Worm (Caenorhabditis elegans): ENCODE data around the gene abcf-3.

abcf-3 gene

DNA sequence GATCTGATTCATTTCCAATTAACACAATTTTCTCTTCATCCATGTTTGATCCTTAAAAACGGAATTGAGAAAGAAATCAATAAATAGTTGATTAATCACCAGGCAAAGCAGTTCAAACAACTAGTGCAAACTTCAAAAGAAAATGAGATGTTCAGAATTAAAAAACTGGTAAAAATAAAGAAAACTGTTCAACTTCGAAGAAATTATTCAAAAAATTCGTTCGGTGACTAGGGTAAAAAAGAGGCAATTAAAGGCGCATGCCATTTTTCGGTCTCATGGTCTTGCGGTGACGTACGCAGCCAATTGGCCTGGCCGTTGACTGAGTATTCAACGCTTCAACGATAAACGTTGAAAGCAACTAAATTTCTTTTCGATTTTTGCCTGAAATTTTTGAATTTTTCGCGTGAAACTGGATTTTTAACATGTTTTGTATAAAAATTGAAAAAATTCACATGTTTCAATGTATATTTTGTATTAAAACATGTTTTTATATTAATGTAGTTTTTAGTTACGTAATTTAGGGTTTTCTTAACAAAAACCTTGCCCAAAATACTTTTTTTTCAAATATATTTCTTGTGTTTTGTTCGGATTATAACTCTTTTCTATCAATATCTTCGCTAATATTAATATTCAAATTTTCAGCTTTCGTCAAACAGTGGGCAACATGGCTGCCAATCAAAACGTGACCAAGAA is 33.1 kb downstream of the abcf-3 start, which contains the start of the genes sna-3 and rps-3 (continued):
- TF ChIP-seq nhr-85 (tag) (peak; percentile 75), efl-3 (GFP tag; optimal IDR thresholded peaks at IDR 0.05) (no peak), unc-130 (tag; optimal IDR thresholded peaks at IDR 0.05) (peak; percentile 79), irx-1 (tag; optimal IDR thresholded peaks at IDR 0.05) (peak; percentile 40), efl-1 (optimal IDR thresholded peaks at IDR 0.05) (peak; percentile 82 to 88), efl-1 (GFP tag; optimal IDR thresholded peaks at IDR 0.05 in 1 of 2) (peak; percentile 73 to 96), pag-3 (tag; optimal IDR thresholded peaks at IDR 0.05; ENCODE audit: borderline replicate concordance, insufficient read depth) (no peak), elt-2 (tag; optimal IDR thresholded peaks at IDR 0.05) (no peak), rnt-1 (tag; optimal IDR thresholded peaks at IDR 0.05) (peak; percentile 85)

DNA sequence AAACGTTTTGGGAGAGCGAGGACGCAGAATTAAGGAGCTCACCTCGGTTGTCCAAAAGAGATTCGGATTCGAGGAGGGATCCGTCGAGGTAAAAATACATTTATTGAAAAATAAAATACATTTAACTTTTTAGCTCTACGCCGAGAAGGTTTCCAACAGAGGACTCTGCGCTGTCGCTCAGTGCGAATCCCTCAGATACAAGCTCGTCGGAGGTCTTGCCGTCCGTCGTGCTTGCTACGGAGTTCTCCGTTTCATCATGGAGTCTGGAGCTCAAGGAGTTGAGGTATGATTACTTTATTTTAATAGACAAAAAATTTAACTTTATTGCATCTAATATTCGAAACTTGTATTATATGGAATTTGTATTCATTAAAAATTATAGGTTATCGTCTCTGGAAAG is 33.8 kb downstream of the abcf-3 start:
- no peak for TF ChIP-seq fkh-8 (tag; optimal IDR thresholded peaks at IDR 0.05)
- TF ChIP-seq mep-1 (tag; optimal IDR thresholded peaks at IDR 0.05), result no peak
- TF ChIP-seq ztf-4 (tag; optimal IDR thresholded peaks at IDR 0.05), result no peak
- no peak for TF ChIP-seq grh-1 (GFP tag; IDR thresholded peaks at IDR 0.05)
- TF ChIP-seq nhr-11 (tag; optimal IDR thresholded peaks at IDR 0.05), result no peak
- no peak for TF ChIP-seq fkh-4 (tag; optimal IDR thresholded peaks at IDR 0.05; ENCODE audit: borderline replicate concordance)
- TF ChIP-seq aha-1 (tag; optimal IDR thresholded peaks at IDR 0.05), result no peak
- TF ChIP-seq lsy-2 (tag; optimal IDR thresholded peaks at IDR 0.05), result no peak
- no peak for TF ChIP-seq swsn-7 (tag; optimal IDR thresholded peaks at IDR 0.05)
- no peak for TF ChIP-seq elt-3 (tag; optimal IDR thresholded peaks at IDR 0.05)
- no peak for TF ChIP-seq sup-37 (GFP tag; optimal IDR thresholded peaks at IDR 0.05)
- TF ChIP-seq rnt-1 (tag; optimal IDR thresholded peaks at IDR 0.05), result no peak
- TF ChIP-seq mab-9 (GFP tag; IDR thresholded peaks at IDR 0.05), result no peak

DNA sequence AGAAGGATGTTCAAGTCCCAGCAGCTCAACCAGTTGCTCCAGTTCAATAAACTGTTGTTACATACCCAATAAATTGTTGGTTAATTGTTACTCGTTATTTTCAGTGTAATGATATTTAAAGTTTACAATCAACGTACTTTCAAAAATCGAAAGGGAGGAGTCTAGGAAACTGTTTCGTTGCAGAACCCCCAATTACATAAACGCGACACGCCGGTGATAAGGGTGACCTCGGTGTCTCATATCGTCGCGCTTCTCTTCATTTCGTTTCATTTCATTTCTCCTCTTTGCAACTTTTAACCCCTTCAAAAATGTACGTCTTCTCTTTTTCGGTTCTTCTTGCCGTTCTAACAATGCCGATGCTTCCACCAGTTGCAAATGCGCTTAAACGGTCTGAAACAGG is 34.7 kb downstream of the abcf-3 start, which contains the start of gene C23G10.2:
Gene C23G10.2 (plus strand): TSS at position 184 of the 400 bp plus-strand sequence.
- TF ChIP-seq elt-3 (tag; optimal IDR thresholded peaks at IDR 0.05), result peak in 1 of 6 experiments; percentile 58
- TF ChIP-seq lsy-2 (tag; optimal IDR thresholded peaks at IDR 0.05), result peak in 1 of 2 experiments; percentile 36
- peak; percentile 14 for TF ChIP-seq blmp-1 (tag; optimal IDR thresholded peaks at IDR 0.05)
- TF ChIP-seq unc-130 (tag; optimal IDR thresholded peaks at IDR 0.05), result no peak

DNA sequence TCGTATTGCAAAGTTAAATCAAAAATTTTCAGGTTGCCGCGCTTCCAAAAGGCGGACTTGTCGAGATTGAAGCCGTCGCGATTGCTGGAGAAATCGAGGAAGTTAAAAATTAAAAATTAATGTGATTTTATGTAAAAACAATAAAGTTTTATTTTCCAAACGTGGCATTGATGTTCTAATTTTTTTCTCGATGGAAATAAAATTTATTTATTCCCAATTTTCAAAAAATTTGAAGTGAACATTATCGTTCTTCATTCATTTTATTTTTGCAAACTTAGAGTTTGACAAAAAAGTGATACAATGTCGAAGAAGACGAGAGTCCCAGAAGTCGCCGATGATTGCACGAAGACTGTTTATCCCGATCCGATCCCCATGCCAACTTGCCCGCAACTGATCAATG is 35.8 kb downstream of the abcf-3 start, which contains the start of gene C23G10.1:
Gene C23G10.1 (plus strand): TSS at position 301 of the 400 bp plus-strand sequence.
- TF ChIP-seq nhr-77 (tag; optimal IDR thresholded peaks at IDR 0.05) (no peak), irx-1 (tag; optimal IDR thresholded peaks at IDR 0.05) (no peak), lin-14 (GFP tag; optimal IDR thresholded peaks at IDR 0.05) (no peak), efl-1 (optimal IDR thresholded peaks at IDR 0.05) (no peak), efl-1 (GFP tag; optimal IDR thresholded peaks at IDR 0.05 in 1 of 2) (no peak), mef-2 (tag; optimal IDR thresholded peaks at IDR 0.05) (no peak), nhr-85 (tag) (no peak), C04F5.9 (tag; optimal IDR thresholded peaks at IDR 0.05) (no peak), lin-13 (GFP tag; optimal IDR thresholded peaks at IDR 0.05) (no peak), ets-5 (GFP tag; IDR thresholded peaks at IDR 0.05) (no peak), skn-1 (tag; optimal IDR thresholded peaks at IDR 0.05) (no peak)

DNA sequence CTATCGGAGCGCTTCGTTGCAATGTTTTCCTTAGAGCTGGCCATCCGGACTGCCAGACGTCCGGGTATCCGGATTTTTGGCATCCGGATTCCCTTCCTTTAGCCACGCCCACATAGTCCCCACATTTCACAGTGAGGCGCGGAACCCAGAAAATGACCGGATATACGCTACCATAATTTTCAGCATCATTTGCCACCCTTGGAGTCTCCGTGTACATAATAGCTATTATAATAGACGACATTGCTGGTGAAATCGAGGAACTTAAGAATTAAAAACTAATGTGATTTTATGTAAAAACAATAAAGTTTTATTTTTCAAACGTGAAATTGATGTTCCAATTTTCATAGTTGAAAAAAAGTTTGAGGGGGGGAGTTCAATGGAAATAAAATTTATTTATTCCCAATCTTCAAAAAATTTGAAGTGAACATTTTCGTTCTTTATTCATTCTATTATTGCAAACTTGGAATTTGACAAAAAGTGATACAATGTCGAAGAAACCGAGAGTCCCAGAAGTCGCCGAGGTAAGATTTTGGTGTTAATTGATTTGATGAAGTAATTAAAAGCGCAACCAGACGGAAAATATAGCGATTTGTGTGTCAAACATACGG is 37.1 kb downstream of the abcf-3 start:
- TF ChIP-seq snpc-4 (tag; optimal IDR thresholded peaks at IDR 0.05), result peak; percentile 46
- no peak for TF ChIP-seq lir-3 (tag; optimal IDR thresholded peaks at IDR 0.05; ENCODE audit: poor library complexity)
- no peak for TF ChIP-seq zag-1 (tag; optimal IDR thresholded peaks at IDR 0.05)
- TF ChIP-seq ceh-88 (GFP tag; IDR thresholded peaks at IDR 0.05), result no peak
- TF ChIP-seq egl-13 (tag; optimal IDR thresholded peaks at IDR 0.05), result no peak
